Fruit fly (Drosophila melanogaster): Measurements from ENCODE around the gene Wdr24.

Gene Wdr24

DNA sequence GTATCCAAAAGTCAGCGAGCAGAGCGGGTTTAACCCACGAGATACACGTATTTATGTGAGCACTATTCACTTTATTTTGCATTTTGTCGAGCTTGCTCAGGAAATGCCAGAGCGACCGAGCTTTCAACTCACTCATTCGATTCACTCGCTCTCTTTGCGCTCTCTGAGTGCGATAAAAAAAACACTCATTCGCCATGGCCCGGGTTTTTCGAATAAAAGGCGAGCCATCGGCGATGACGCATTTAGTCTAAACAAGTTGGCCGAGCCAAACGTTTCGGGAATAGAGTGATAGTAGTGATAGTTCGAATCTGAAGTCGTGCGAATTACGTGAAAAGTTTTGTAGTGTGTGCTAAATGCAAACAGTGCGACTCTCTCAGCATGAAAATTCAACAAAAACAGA is 37.5 kb upstream of the Wdr24 start (continued):
- TF ChIP-seq chm (GFP tag; IDR thresholded peaks at IDR 0.05) (peak; percentile 71; the same call in 1 of the 2 replicates), CG3163 (GFP tag; optimal IDR thresholded peaks at IDR 0.05) (no peak), toy (GFP tag; IDR thresholded peaks at IDR 0.05) (no peak), trem (tag; optimal IDR thresholded peaks at IDR 0.05) (no peak), lilli (GFP tag; optimal IDR thresholded peaks at IDR 0.05) (no peak), CG1529 (GFP tag; optimal IDR thresholded peaks at IDR 0.05) (no peak), CG14441 (GFP tag; IDR thresholded peaks at IDR 0.05) (no peak), CG3281 (GFP tag; optimal IDR thresholded peaks at IDR 0.05) (peak; percentile 17), sens-2 (GFP tag; IDR thresholded peaks at IDR 0.05) (no peak), Gsc (GFP tag; IDR thresholded peaks at IDR 0.05) (no peak), CG10267 (tag; optimal IDR thresholded peaks at IDR 0.05) (no peak), CG9727 (GFP tag; optimal IDR thresholded peaks at IDR 0.05) (peak; percentile 15), CG2889 (GFP tag; IDR thresholded peaks at IDR 0.05) (no peak), zen2 (GFP tag; IDR thresholded peaks at IDR 0.05; ENCODE audit: partially characterized antibody) (peak; percentile 51; the same call in 1 of the 3 replicates), onecut (GFP tag; IDR thresholded peaks at IDR 0.05) (no peak), CG2129 (GFP tag; IDR thresholded peaks at IDR 0.05; ENCODE audit: partially characterized antibody) (no peak), CG2120 (GFP tag; optimal IDR thresholded peaks at IDR 0.05) (no peak), dmrt99B (tag; optimal IDR thresholded peaks at IDR 0.05) (peak; percentile 24), CG11723 (GFP tag; optimal IDR thresholded peaks at IDR 0.05) (no peak), D (optimal IDR thresholded peaks at IDR 0.05) (no peak), D (GFP tag; optimal IDR thresholded peaks at IDR 0.05) (no peak), her (GFP tag; optimal IDR thresholded peaks at IDR 0.05) (peak; percentile 24), HHEX (GFP tag; optimal IDR thresholded peaks at IDR 0.05) (peak; percentile 31), CG1603 (tag; optimal IDR thresholded peaks at IDR 0.05) (no peak), Ets97D (GFP tag; optimal IDR thresholded peaks at IDR 0.05) (no peak), oc (tag; optimal IDR thresholded peaks at IDR 0.05) (no peak), CG2116 (GFP tag; optimal IDR thresholded peaks at IDR 0.05) (no peak), CG30431 (GFP tag; optimal IDR thresholded peaks at IDR 0.05) (no peak), dmrt11E (tag; optimal IDR thresholded peaks at IDR 0.05) (no peak), Oaz (GFP tag; IDR thresholded peaks at IDR 0.05) (no peak), CG2875 (GFP tag; optimal IDR thresholded peaks at IDR 0.05) (no peak), chn (GFP tag; optimal IDR thresholded peaks at IDR 0.05) (no peak), Dll (GFP tag; IDR thresholded peaks at IDR 0.05; ENCODE audit: partially characterized antibody) (peak; percentile 40; the same call in 1 of the 4 replicates), fd64A (GFP tag; optimal IDR thresholded peaks at IDR 0.05) (no peak), B-H1 (GFP tag; IDR thresholded peaks at IDR 0.05) (no peak; the same call in 2 of the 3 replicates), CG12071 (GFP tag; optimal IDR thresholded peaks at IDR 0.05) (peak; percentile 36), jing (GFP tag; optimal IDR thresholded peaks at IDR 0.05) (no peak), CG8478 (optimal IDR thresholded peaks at IDR 0.05) (no peak), Sin3A (optimal IDR thresholded peaks at IDR 0.05) (no peak), CG6813 (GFP tag; optimal IDR thresholded peaks at IDR 0.05) (no peak), CG18011 (GFP tag; optimal IDR thresholded peaks at IDR 0.05) (no peak), CG10979 (tag; optimal IDR thresholded peaks at IDR 0.05) (no peak), HmgZ (tag; optimal IDR thresholded peaks at IDR 0.05) (peak; percentile 26), CG3995 (GFP tag; optimal IDR thresholded peaks at IDR 0.05) (no peak), lmd (GFP tag; IDR thresholded peaks at IDR 0.05) (no peak), CG9797 (GFP tag; optimal IDR thresholded peaks at IDR 0.05) (no peak), CG1024 (GFP tag; IDR thresholded peaks at IDR 0.05) (no peak), Antp (GFP tag; optimal IDR thresholded peaks at IDR 0.05) (peak; percentile 18), CG7987 (GFP tag; optimal IDR thresholded peaks at IDR 0.05) (peak; percentile 64), tap (tag; optimal IDR thresholded peaks at IDR 0.05) (peak; percentile 22), unpg (GFP tag; optimal IDR thresholded peaks at IDR 0.05) (no peak), CG6854 (GFP tag; optimal IDR thresholded peaks at IDR 0.05) (peak; percentile 20)
